Worm (Caenorhabditis elegans): ENCODE data around the gene Y51A2D.1.

The Y51A2D.1 gene

DNA sequence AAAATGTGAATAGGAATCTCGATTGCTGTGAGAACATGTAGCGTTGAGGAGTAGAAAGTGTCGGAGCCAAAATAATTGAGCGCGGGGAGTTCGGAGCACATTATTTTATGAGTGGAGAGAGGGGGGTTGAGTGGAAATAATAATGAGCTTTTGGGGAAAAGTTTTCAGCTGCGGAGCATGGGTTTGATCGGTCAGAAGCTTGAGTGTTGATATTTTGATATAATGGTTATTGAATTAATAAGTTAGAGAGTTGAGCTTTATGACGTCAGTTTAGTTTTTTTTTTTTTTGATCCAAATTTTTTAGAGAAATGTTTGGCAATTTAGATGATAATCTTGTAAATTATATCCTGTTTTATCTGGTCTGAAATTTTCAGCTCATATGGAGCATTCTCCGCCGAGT is 28.4 kb upstream of the Y51A2D.1 start, which contains the start of gene srh-178 (continued):
- no peak for TF ChIP-seq die-1 (tag; optimal IDR thresholded peaks at IDR 0.05)
- TF ChIP-seq chd-7 (tag; optimal IDR thresholded peaks at IDR 0.05) = no peak
- no peak for TF ChIP-seq rec-8 (tag; optimal IDR thresholded peaks at IDR 0.05)
- no peak for TF ChIP-seq C17E4.6 (GFP tag; IDR thresholded peaks at IDR 0.05)
- no peak for TF ChIP-seq mes-4 (tag; optimal IDR thresholded peaks at IDR 0.05)

DNA sequence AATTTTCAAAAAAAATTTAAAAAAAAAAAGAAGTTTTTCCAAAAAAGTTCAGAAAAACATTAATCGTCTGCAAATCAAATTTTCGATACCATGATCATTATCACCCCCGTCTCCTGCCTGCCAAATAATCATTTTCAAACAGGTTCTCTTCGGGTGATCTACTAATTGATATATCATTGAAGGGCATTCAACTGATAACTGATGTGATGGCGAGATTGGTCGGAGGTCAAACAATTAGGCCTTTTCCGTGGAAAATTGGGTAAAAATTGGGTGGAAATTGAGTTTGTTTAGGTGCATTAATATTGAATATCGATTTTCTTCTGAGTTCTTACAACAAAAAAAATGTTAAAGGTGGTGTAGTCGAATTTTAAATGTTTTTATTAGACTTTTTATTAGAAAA is 21.5 kb upstream of the Y51A2D.1 start, which contains the start of gene Y51A2D.18:
Gene Y51A2D.18 (minus strand): TSS at position 101 of the 400 bp plus-strand sequence.
- no peak for TF ChIP-seq ztf-6 (GFP tag; IDR thresholded peaks at IDR 0.05)
- TF ChIP-seq Y53F4B.3 (GFP tag; IDR thresholded peaks at IDR 0.05) = no peak
- no peak for TF ChIP-seq ceh-79 (tag; optimal IDR thresholded peaks at IDR 0.05)
- TF ChIP-seq ekl-4 (GFP tag; IDR thresholded peaks at IDR 0.05) = no peak
- TF ChIP-seq repo-1 (tag; optimal IDR thresholded peaks at IDR 0.05) = no peak
- no peak for TF ChIP-seq F55B11.4 (tag; optimal IDR thresholded peaks at IDR 0.05; ENCODE audit: borderline replicate concordance, insufficient read depth)
- TF ChIP-seq egl-44 (GFP tag; IDR thresholded peaks at IDR 0.05) = no peak

DNA sequence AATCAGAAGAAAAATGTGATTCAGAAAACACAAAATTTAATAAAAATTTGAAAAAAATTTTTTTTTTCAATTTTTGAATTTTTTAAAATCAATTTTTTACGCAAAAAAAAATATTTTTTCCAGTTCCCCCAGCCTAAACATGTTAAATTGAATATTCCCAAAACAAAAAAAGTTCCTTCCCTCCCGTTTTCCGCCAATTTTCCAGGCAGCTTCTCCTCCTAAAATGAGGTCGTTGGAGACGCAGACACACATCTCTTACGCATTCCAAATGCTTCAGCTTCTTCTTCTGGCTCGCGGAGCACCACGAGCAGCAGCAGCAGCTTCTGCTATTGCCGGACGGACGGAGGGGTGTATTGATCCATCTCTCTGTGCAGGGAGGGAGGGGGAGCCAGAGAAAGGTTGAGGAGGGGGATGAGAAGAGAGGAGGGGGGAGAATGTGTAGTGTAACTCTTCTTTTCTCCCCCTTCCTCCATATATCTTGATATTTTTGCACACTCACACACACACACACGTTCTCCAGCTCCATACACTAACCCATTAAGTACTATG is 18.3 kb upstream of the Y51A2D.1 start:
- peak; percentile 4 for TF ChIP-seq attf-5 (GFP tag; optimal IDR thresholded peaks at IDR 0.05)
- TF ChIP-seq egl-44 (GFP tag; IDR thresholded peaks at IDR 0.05) = no peak
- TF ChIP-seq snpc-1.1 (tag; optimal IDR thresholded peaks at IDR 0.05; ENCODE audit: insufficient read depth) = no peak
- TF ChIP-seq pha-4 (tag; optimal IDR thresholded peaks at IDR 0.05) = no peak
- no peak for TF ChIP-seq die-1 (tag; optimal IDR thresholded peaks at IDR 0.05)
- TF ChIP-seq egrh-3 (GFP tag; IDR thresholded peaks at IDR 0.05) = peak; percentile 84
- TF ChIP-seq Y53G8AR.9 (GFP tag; conservative IDR thresholded peaks at IDR 0.05) = no peak
- TF ChIP-seq K12H6.12 (tag; optimal IDR thresholded peaks at IDR 0.05) = peak; percentile 90
- no peak for TF ChIP-seq K11D2.4 (GFP tag; IDR thresholded peaks at IDR 0.05)
- TF ChIP-seq zim-3 (tag; optimal IDR thresholded peaks at IDR 0.05) = no peak
- TF ChIP-seq mcd-1 (GFP tag; IDR thresholded peaks at IDR 0.05) = peak; percentile 44; the same call in 1 of the 2 replicates
- TF ChIP-seq rec-8 (tag; optimal IDR thresholded peaks at IDR 0.05) = no peak
- no peak for TF ChIP-seq fkh-3 (tag; optimal IDR thresholded peaks at IDR 0.05)
- no peak for TF ChIP-seq repo-1 (tag; optimal IDR thresholded peaks at IDR 0.05)
- no peak for TF ChIP-seq F22D6.2 (tag; optimal IDR thresholded peaks at IDR 0.05)
- no peak for TF ChIP-seq cebp-1 (GFP tag; IDR thresholded peaks at IDR 0.05)
- TF ChIP-seq cebp-1 (tag; optimal IDR thresholded peaks at IDR 0.05) = peak; percentile 31
- TF ChIP-seq aptf-3 (GFP tag; IDR thresholded peaks at IDR 0.05) = no peak
- no peak for TF ChIP-seq F33H1.4 (GFP tag; IDR thresholded peaks at IDR 0.05)
- TF ChIP-seq ekl-4 (GFP tag; IDR thresholded peaks at IDR 0.05) = no peak
- no peak for TF ChIP-seq Y56A3A.18 (GFP tag; IDR thresholded peaks at IDR 0.05)
- no peak for TF ChIP-seq T26A5.8 (tag; optimal IDR thresholded peaks at IDR 0.05)
- no peak for TF ChIP-seq let-607 (tag; optimal IDR thresholded peaks at IDR 0.05)
- TF ChIP-seq F52B5.7 (tag; optimal IDR thresholded peaks at IDR 0.05) = no peak
- TF ChIP-seq zfh-2 (GFP tag; conservative IDR thresholded peaks at IDR 0.05) = peak; percentile 95
- TF ChIP-seq ZK185.1 (tag; optimal IDR thresholded peaks at IDR 0.05; ENCODE audit: poor library complexity, severe bottlenecking) = no peak
- TF ChIP-seq egl-18 (GFP tag; IDR thresholded peaks at IDR 0.05) = no peak
- no peak for TF ChIP-seq attf-6 (GFP tag; IDR thresholded peaks at IDR 0.05)
- TF ChIP-seq lin-35 (GFP tag; optimal IDR thresholded peaks at IDR 0.05) = peak in 1 of 3 experiments; percentile 47
- no peak for TF ChIP-seq ztf-18 (tag; optimal IDR thresholded peaks at IDR 0.05)
- TF ChIP-seq ceh-27 (GFP tag; optimal IDR thresholded peaks at IDR 0.05) = peak; percentile 35
- no peak for TF ChIP-seq somi-1 (GFP tag; optimal IDR thresholded peaks at IDR 0.05)
- no peak for TF ChIP-seq D2030.7 (GFP tag; IDR thresholded peaks at IDR 0.05)
- TF ChIP-seq tbx-9 (tag; optimal IDR thresholded peaks at IDR 0.05; ENCODE audit: borderline replicate concordance) = no peak
- no peak for TF ChIP-seq ztf-22 (GFP tag; optimal IDR thresholded peaks at IDR 0.05)
- no peak for TF ChIP-seq ceh-100 (GFP tag; IDR thresholded peaks at IDR 0.05)
- no peak for TF ChIP-seq bed-1 (GFP tag; IDR thresholded peaks at IDR 0.05)
